Worm (Caenorhabditis elegans) whole organism, mixed stage, embryonic: Measurements from ENCODE around the gene cyn-12.

Source experiments
- snpc-4 ChIP-seq: fragments of 150-350 bp; optimal IDR thresholded peaks from 2 replicates; lab custom pipeline; 2014; ENCODE audit warnings: missing biosample characterization, missing genetic modification characterization
- unc-39 ChIP-seq: fragments of 150-350 bp; optimal IDR thresholded peaks from 2 replicates; lab custom pipeline; 2014; ENCODE audit warnings: missing biosample characterization, missing genetic modification characterization

DNA sequence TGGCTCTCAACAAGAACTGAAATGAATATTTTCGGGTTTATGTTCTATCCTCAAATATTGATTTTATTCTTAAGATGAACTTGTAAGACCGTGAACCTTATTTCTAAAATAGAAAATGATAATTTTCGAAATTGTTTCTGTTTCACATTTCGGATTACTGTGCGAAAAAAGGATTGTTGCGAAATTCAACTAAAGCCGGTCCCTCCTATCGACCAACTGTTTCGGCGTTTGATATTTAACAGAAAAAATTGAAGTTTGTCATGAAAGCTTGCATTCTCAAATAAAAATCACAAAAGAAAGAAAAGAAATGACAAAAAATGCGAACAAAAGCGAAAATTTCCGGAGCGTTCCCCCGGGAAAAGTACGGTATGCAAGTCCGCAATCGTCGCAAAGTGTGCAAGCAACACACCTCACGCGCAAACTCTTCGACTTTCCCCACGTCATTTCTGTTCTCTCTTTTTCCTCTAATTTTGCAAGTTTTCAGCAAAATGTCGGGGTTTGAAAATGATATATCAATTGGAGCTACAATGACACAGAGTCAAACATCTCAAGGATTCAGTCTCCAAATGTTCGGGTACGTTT lies 16.1 kb upstream of the cyn-12 start, which contains the start of gene C34D4.4:
- TF ChIP-seq snpc-4 (tag; lab: Kevin White, UChicago), result no peak
- TF ChIP-seq unc-39 (tag; lab: Kevin White, UChicago), result no peak
